Fruit fly (Drosophila melanogaster): ENCODE data around the gene vls.

The vls gene

DNA sequence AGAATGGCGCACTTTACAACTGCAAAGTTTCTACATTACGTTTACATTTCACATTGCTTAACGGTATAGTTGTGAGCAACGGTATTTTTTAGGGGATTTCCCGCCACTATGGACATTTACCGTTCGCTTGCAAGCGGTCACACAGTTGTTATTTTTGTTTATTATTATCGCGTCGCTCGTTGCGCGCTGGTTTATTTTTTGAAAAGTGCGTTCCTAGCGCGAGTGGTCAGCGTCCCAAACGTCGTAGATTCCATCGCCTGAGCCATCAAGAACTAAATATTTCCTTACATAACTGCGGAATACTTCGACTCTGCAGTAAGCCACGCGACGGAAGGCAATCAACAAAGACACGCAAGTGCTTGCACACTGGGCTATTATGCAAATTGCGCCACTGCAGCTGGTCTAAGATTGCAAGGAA is 763 bp upstream of the vls start, which contains the start of gene bwa (continued):
- TF ChIP-seq gsb-n (tag; optimal IDR thresholded peaks at IDR 0.05) (no peak), pb (GFP tag; optimal IDR thresholded peaks at IDR 0.05) (peak; percentile 2), disco-r (GFP tag; optimal IDR thresholded peaks at IDR 0.05) (no peak), Mes4 (GFP tag; optimal IDR thresholded peaks at IDR 0.05) (no peak), gem (tag; optimal IDR thresholded peaks at IDR 0.05) (no peak), CG4730 (GFP tag; IDR thresholded peaks at IDR 0.05) (no peak), Dad (GFP tag; optimal IDR thresholded peaks at IDR 0.05) (no peak), pfk (GFP tag; optimal IDR thresholded peaks at IDR 0.05) (no peak), so (GFP tag; IDR thresholded peaks at IDR 0.05) (no peak), CG9817 (tag; optimal IDR thresholded peaks at IDR 0.05) (no peak), lmd (GFP tag; IDR thresholded peaks at IDR 0.05) (no peak), pum (GFP tag; optimal IDR thresholded peaks at IDR 0.05) (no peak), CG18599 (GFP tag; optimal IDR thresholded peaks at IDR 0.05) (no peak), CG12236 (GFP tag; optimal IDR thresholded peaks at IDR 0.05) (no peak), Fer2 (tag; optimal IDR thresholded peaks at IDR 0.05) (no peak), TFAM (GFP tag; optimal IDR thresholded peaks at IDR 0.05) (no peak), CG43689 (GFP tag; IDR thresholded peaks at IDR 0.05) (no peak), Camta (GFP tag; optimal IDR thresholded peaks at IDR 0.05) (no peak), wdn (GFP tag; IDR thresholded peaks at IDR 0.05) (no peak), knrl (GFP tag; IDR thresholded peaks at IDR 0.05; ENCODE audit: partially characterized antibody) (no peak), CG10431 (GFP tag; optimal IDR thresholded peaks at IDR 0.05) (no peak), NK7.1 (GFP tag; optimal IDR thresholded peaks at IDR 0.05) (no peak), cad (GFP tag; optimal IDR thresholded peaks at IDR 0.05) (no peak), mam (GFP tag; optimal IDR thresholded peaks at IDR 0.05) (no peak), Dp (GFP tag; optimal IDR thresholded peaks at IDR 0.05) (peak; percentile 83), Gsc (GFP tag; IDR thresholded peaks at IDR 0.05) (no peak), CG31365 (tag; optimal IDR thresholded peaks at IDR 0.05) (no peak), CG10209 (GFP tag; optimal IDR thresholded peaks at IDR 0.05) (no peak), ssp (GFP tag; IDR thresholded peaks at IDR 0.05) (no peak), Oli (tag; optimal IDR thresholded peaks at IDR 0.05) (no peak), CG17385 (GFP tag; optimal IDR thresholded peaks at IDR 0.05) (no peak), CG4424 (GFP tag; optimal IDR thresholded peaks at IDR 0.05) (no peak), CG4404 (GFP tag; IDR thresholded peaks at IDR 0.05) (no peak), CG8388 (GFP tag; optimal IDR thresholded peaks at IDR 0.05) (no peak), Hsf (GFP tag; optimal IDR thresholded peaks at IDR 0.05) (no peak), CG10654 (GFP tag; optimal IDR thresholded peaks at IDR 0.05) (no peak)

DNA sequence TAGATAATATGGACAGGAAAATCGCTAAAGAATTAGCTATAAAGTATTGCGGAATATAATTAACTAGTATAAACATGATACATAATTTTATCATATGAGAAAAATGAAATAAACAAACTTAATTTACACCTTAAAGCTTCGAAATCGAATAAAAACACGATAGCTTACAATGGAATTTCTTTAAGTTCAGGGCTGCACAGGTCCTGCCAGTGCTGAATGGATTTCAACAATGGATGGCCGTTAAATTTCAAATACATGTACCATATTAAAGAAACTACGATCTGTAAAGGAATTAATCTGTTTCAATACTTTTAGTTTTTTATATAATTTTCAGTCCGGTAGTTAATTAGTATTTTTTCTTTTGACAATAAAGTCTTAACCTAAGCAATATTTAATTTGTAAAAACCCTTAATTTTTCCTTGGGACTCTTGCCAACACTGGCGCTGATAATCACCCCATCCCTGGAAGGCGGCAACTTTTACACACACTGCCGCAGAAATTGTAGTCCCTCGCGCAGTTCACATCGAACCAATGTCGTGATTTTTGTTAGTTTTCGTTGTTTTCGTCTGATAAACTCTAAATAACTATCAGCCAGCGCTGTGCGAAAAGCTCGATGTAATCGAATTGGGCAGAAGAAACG is 4.3 kb downstream of the vls start, which contains the start of the genes barr and lok:
TSS of gene barr (minus strand) at position 353 of the 640 bp plus-strand sequence.
TSS of gene lok (plus strand) at position 405 of the 640 bp plus-strand sequence.
- TF ChIP-seq jumu (GFP tag; optimal IDR thresholded peaks at IDR 0.05) (peak; percentile 63), CG18764 (GFP tag; optimal IDR thresholded peaks at IDR 0.05) (no peak), CG31388 (GFP tag; optimal IDR thresholded peaks at IDR 0.05) (peak; percentile 12), CG31224 (GFP tag; IDR thresholded peaks at IDR 0.05) (no peak), repo (GFP tag; optimal IDR thresholded peaks at IDR 0.05) (no peak), CG12659 (GFP tag; optimal IDR thresholded peaks at IDR 0.05) (peak; percentile 56), dpn (GFP tag; optimal IDR thresholded peaks at IDR 0.05) (peak; percentile 43 to 63), tap (tag; optimal IDR thresholded peaks at IDR 0.05) (no peak), chinmo (GFP tag; IDR thresholded peaks at IDR 0.05; ENCODE audit: partially characterized antibody) (no peak), CG34376 (GFP tag; optimal IDR thresholded peaks at IDR 0.05) (no peak), Mad (GFP tag; optimal IDR thresholded peaks at IDR 0.05) (peak; percentile 37), CG3407 (GFP tag; optimal IDR thresholded peaks at IDR 0.05) (no peak), CG4282 (GFP tag; optimal IDR thresholded peaks at IDR 0.05) (no peak), CG14710 (tag; optimal IDR thresholded peaks at IDR 0.05) (peak; percentile 78), MBD-R2 (GFP tag; IDR thresholded peaks at IDR 0.05) (peak; percentile 34), vvl (GFP tag; IDR thresholded peaks at IDR 0.05) (0 out of 2 replicates have a peak, but pooled peaks have one; percentile 23), ara (GFP tag; IDR thresholded peaks at IDR 0.05) (no peak), CG2120 (GFP tag; optimal IDR thresholded peaks at IDR 0.05) (peak; percentile 75)

Measured in whole organism, embryonic.